Fruit fly (Drosophila melanogaster) whole organism, embryonic: ENCODE data around the gene CG32816.

ENCODE experiments used
- Ada2b ChIP-seq: fragments of 200-800 bp; sonication (Bioruptor generic); IDR thresholded peaks from 2 replicates; pipeline ENCODE4 v1.3.6; 2022; ENCODE audit warnings: missing biosample characterization, missing genetic modification characterization
- Aef1 ChIP-seq: fragments of 200-800 bp; sonication (Bioruptor generic); IDR thresholded peaks from 3 replicates; pipeline ENCODE4 v1.3.6; 2022; ENCODE audit warnings: missing biosample characterization, missing genetic modification characterization
- BtbVII ChIP-seq: fragments of 200-800 bp; sonication (Bioruptor generic); optimal IDR thresholded peaks from 3 replicates; lab custom pipeline; 2017; ENCODE audit warnings: missing biosample characterization, mild to moderate bottlenecking, missing genetic modification characterization
- Bteb2 ChIP-seq: fragments of 200-800 bp; sonication (Bioruptor generic); optimal IDR thresholded peaks from 2 replicates; lab custom pipeline; 2016; ENCODE audit warnings: missing biosample characterization, missing genetic modification characterization
- CG10959 ChIP-seq: fragments of 200-800 bp; sonication (Bioruptor generic); IDR thresholded peaks from 2 replicates; pipeline ENCODE4 v1.3.6; 2022; ENCODE audit warnings: missing biosample characterization, missing genetic modification characterization
- CG11093 ChIP-seq: fragments of 200-800 bp; sonication (Bioruptor generic); IDR thresholded peaks from 3 replicates; pipeline ENCODE4 v1.3.6; 2022; ENCODE audit warnings: missing biosample characterization, missing genetic modification characterization
- CG11560 ChIP-seq: fragments of 200-800 bp; sonication (Bioruptor generic); IDR thresholded peaks from 3 replicates; pipeline ENCODE4 v1.3.6; 2022; ENCODE audit warnings: missing biosample characterization, missing genetic modification characterization
- CG14050 ChIP-seq: fragments of 200-800 bp; sonication (Bioruptor generic); IDR thresholded peaks from 3 replicates; pipeline ENCODE4 v1.3.6; 2022; ENCODE audit warnings: missing biosample characterization, missing genetic modification characterization
- CG18599 ChIP-seq: fragments of 200-800 bp; sonication (Bioruptor generic); optimal IDR thresholded peaks from 3 replicates; lab custom pipeline; 2017; ENCODE audit warnings: missing biosample characterization, missing genetic modification characterization, mild to moderate bottlenecking, moderate library complexity, missing genetic modification reagents
- CG18764 ChIP-seq: fragments of 200-800 bp; sonication (Bioruptor generic); optimal IDR thresholded peaks from 3 replicates; lab custom pipeline; 2016; ENCODE audit warnings: missing biosample characterization, missing genetic modification characterization
- CG31365 ChIP-seq: fragments of 200-800 bp; sonication (Bioruptor generic); optimal IDR thresholded peaks from 2 replicates; lab custom pipeline; 2018; ENCODE audit warnings: missing biosample characterization, mild to moderate bottlenecking, missing genetic modification characterization
- CG33213 ChIP-seq: fragments of 200-800 bp; sonication (Bioruptor generic); optimal IDR thresholded peaks from 3 replicates; lab custom pipeline; 2016; ENCODE audit warnings: missing biosample characterization, missing genetic modification characterization
- CG4617 ChIP-seq: fragments of 200-800 bp; sonication (Bioruptor generic); optimal IDR thresholded peaks from 3 replicates; lab custom pipeline; 2016; ENCODE audit warnings: missing biosample characterization, missing genetic modification characterization, borderline replicate concordance
- CG5953 ChIP-seq: fragments of 200-800 bp; sonication (Bioruptor generic); IDR thresholded peaks from 2 replicates; pipeline ENCODE4 v1.3.6; 2022; ENCODE audit warnings: missing biosample characterization, missing genetic modification characterization
- CG6689 ChIP-seq: fragments of 200-800 bp; sonication (Bioruptor generic); IDR thresholded peaks from 2 replicates; pipeline ENCODE4 v1.3.6; 2022; ENCODE audit warnings: missing biosample characterization, missing genetic modification characterization
- CG6791 ChIP-seq: fragments of 200-800 bp; sonication (Bioruptor generic); IDR thresholded peaks from 3 replicates; pipeline ENCODE4 v1.3.6; 2022; ENCODE audit warnings: missing biosample characterization, missing genetic modification characterization; ENCODE audit not compliant: partially characterized antibody
- CG7271 ChIP-seq: fragments of 200-800 bp; sonication (Bioruptor generic); optimal IDR thresholded peaks from 2 replicates; lab custom pipeline; 2018; ENCODE audit warnings: missing biosample characterization, mild to moderate bottlenecking, missing genetic modification characterization, moderate library complexity
- CG8944 ChIP-seq: fragments of 200-800 bp; sonication (Bioruptor generic); optimal IDR thresholded peaks from 3 replicates; lab custom pipeline; 2016; ENCODE audit warnings: missing biosample characterization, missing genetic modification characterization
- Dad ChIP-seq: fragments of 200-800 bp; sonication (Bioruptor generic); optimal IDR thresholded peaks from 3 replicates; lab custom pipeline; 2016; ENCODE audit warnings: missing biosample characterization, missing genetic modification characterization
- Fer1 ChIP-seq: fragments of 200-800 bp; sonication (Bioruptor generic); optimal IDR thresholded peaks from 2 replicates; lab custom pipeline; 2017; ENCODE audit warnings: missing biosample characterization, mild to moderate bottlenecking, missing genetic modification characterization
- Fer2 ChIP-seq: fragments of 200-800 bp; sonication (Bioruptor generic); optimal IDR thresholded peaks from 2 replicates; lab custom pipeline; 2018; ENCODE audit warnings: missing biosample characterization, mild to moderate bottlenecking, missing genetic modification characterization, moderate library complexity
- Fer3 ChIP-seq: fragments of 200-800 bp; sonication (Bioruptor generic); optimal IDR thresholded peaks from 2 replicates; lab custom pipeline; 2018; ENCODE audit warnings: missing biosample characterization, mild to moderate bottlenecking, missing genetic modification characterization, moderate library complexity
- GATAe ChIP-seq: fragments of 200-800 bp; sonication (Bioruptor generic); conservative IDR thresholded peaks from 2 replicates; pipeline ENCODE4 v1.3.6; 2022; ENCODE audit warnings: missing biosample characterization, missing genetic modification characterization
- Hmx ChIP-seq: fragments of 200-800 bp; sonication (Bioruptor generic); optimal IDR thresholded peaks from 2 replicates; lab custom pipeline; 2016; ENCODE audit warnings: missing biosample characterization, missing genetic modification characterization
- Hr3 ChIP-seq: fragments of 200-800 bp; sonication (Bioruptor generic); optimal IDR thresholded peaks from 3 replicates; lab custom pipeline; 2016; ENCODE audit warnings: missing biosample characterization, missing genetic modification characterization
- Neu2 ChIP-seq: fragments of 200-800 bp; sonication (Bioruptor generic); optimal IDR thresholded peaks from 3 replicates; lab custom pipeline; 2016; ENCODE audit warnings: missing biosample characterization, missing genetic modification characterization, borderline replicate concordance
- Oli ChIP-seq: fragments of 200-800 bp; sonication (Bioruptor generic); optimal IDR thresholded peaks from 2 replicates; lab custom pipeline; 2018; ENCODE audit warnings: missing biosample characterization, mild to moderate bottlenecking, missing genetic modification characterization, moderate library complexity
- PHDP ChIP-seq: fragments of 200-800 bp; sonication (Bioruptor generic); optimal IDR thresholded peaks from 3 replicates; lab custom pipeline; 2018; ENCODE audit warnings: missing biosample characterization, mild to moderate bottlenecking, missing genetic modification characterization, moderate library complexity
- Rx ChIP-seq: fragments of 200-800 bp; sonication (Bioruptor generic); IDR thresholded peaks from 2 replicates; pipeline ENCODE4 v1.3.6; 2022; ENCODE audit warnings: missing biosample characterization, missing genetic modification characterization
- Sox100B ChIP-seq: fragments of 200-800 bp; sonication (Bioruptor generic); optimal IDR thresholded peaks from 3 replicates; lab custom pipeline; 2018; ENCODE audit warnings: missing biosample characterization, mild to moderate bottlenecking, missing genetic modification characterization
- Spps ChIP-seq: fragments of 200-800 bp; sonication (Bioruptor generic); optimal IDR thresholded peaks from 2 replicates; lab custom pipeline; 2018; ENCODE audit warnings: missing biosample characterization, mild to moderate bottlenecking, missing genetic modification characterization
- Stat92E ChIP-seq, 3 experiments: fragments of >200 bp in 2 of 3; fragments of 200-800 bp in 1 of 3; sonication (Bioruptor generic) in 1 of 3; optimal IDR thresholded peaks; 2 replicates each; lab custom pipeline; 2017 to 2019; ENCODE audit warnings: missing biosample characterization in 3 of 3, missing genetic modification characterization in 3 of 3, mild to moderate bottlenecking in 1 of 3, moderate library complexity in 1 of 3
- abd-A ChIP-seq: fragments of 200-800 bp; sonication (Bioruptor generic); optimal IDR thresholded peaks from 3 replicates; lab custom pipeline; 2019; ENCODE audit warnings: missing biosample characterization, mild to moderate bottlenecking, missing genetic modification characterization, moderate library complexity
- bbx ChIP-seq: fragments of 200-800 bp; sonication (Bioruptor generic); IDR thresholded peaks from 2 replicates; pipeline ENCODE4 v1.3.6; 2022; ENCODE audit warnings: missing biosample characterization, missing genetic modification characterization; ENCODE audit not compliant: partially characterized antibody
- dimm ChIP-seq: fragments of 200-800 bp; sonication (Bioruptor generic); IDR thresholded peaks from 2 replicates; pipeline ENCODE4 v1.3.6; 2022; ENCODE audit warnings: missing biosample characterization, missing genetic modification characterization
- exex ChIP-seq: fragments of 200-800 bp; sonication (Bioruptor generic); optimal IDR thresholded peaks from 4 replicates; lab custom pipeline; 2018; ENCODE audit warnings: missing biosample characterization, mild to moderate bottlenecking, missing genetic modification characterization, moderate library complexity
- fd102C ChIP-seq: fragments of 200-800 bp; sonication (Bioruptor generic); optimal IDR thresholded peaks from 2 replicates; lab custom pipeline; 2018; ENCODE audit warnings: missing biosample characterization, mild to moderate bottlenecking, missing genetic modification characterization, moderate library complexity
- fd3F ChIP-seq: fragments of 200-800 bp; sonication (Bioruptor generic); optimal IDR thresholded peaks from 2 replicates; lab custom pipeline; 2018; ENCODE audit warnings: missing biosample characterization, mild to moderate bottlenecking, missing genetic modification characterization, moderate library complexity
- ken ChIP-seq: fragments of 200-800 bp; sonication (Bioruptor generic); IDR thresholded peaks from 3 replicates; pipeline ENCODE4 v1.3.6; 2022; ENCODE audit warnings: missing biosample characterization, missing genetic modification characterization
- lov ChIP-seq, 2 experiments: fragments of 200-800 bp in 1 of 2; fragments of >200 bp in 1 of 2; sonication (Bioruptor generic) in 1 of 2; IDR thresholded peaks in 1 of 2; optimal IDR thresholded peaks in 1 of 2; 2 replicates in 1 of 2; 3 replicates in 1 of 2; pipeline versions ENCODE4 v1.3.6 to Lab custom; 2017 to 2022; ENCODE audit warnings: missing biosample characterization in 1 of 2, missing genetic modification characterization in 1 of 2
- mld ChIP-seq: fragments of 200-800 bp; sonication (Bioruptor generic); IDR thresholded peaks from 3 replicates; pipeline ENCODE4 v1.3.6; 2022; ENCODE audit warnings: missing biosample characterization, missing genetic modification characterization; ENCODE audit not compliant: partially characterized antibody
- onecut ChIP-seq: fragments of 200-800 bp; sonication (Bioruptor generic); IDR thresholded peaks from 2 replicates; pipeline ENCODE4 v1.3.6; 2022; ENCODE audit warnings: missing biosample characterization, missing genetic modification characterization
- otp ChIP-seq: fragments of 200-800 bp; sonication (Bioruptor generic); IDR thresholded peaks from 3 replicates; pipeline ENCODE4, ENCODE4 v1.3.6; 2022; ENCODE audit warnings: missing biosample characterization, missing genetic modification characterization
- pita ChIP-seq: fragments of 200-800 bp; sonication (Bioruptor generic); optimal IDR thresholded peaks from 2 replicates; lab custom pipeline; 2017; ENCODE audit warnings: missing biosample characterization, mild to moderate bottlenecking, missing genetic modification characterization
- pzg ChIP-seq: fragments of 200-800 bp; sonication (Bioruptor generic); optimal IDR thresholded peaks from 3 replicates; lab custom pipeline; 2018; ENCODE audit warnings: missing biosample characterization, mild to moderate bottlenecking, missing genetic modification characterization, moderate library complexity
- sens-2 ChIP-seq: fragments of 200-800 bp; sonication (Bioruptor generic); IDR thresholded peaks from 2 replicates; pipeline ENCODE4 v1.3.6; 2022; ENCODE audit warnings: missing biosample characterization, missing genetic modification characterization
- slp2 ChIP-seq: fragments of 200-800 bp; sonication (Bioruptor generic); optimal IDR thresholded peaks from 2 replicates; lab custom pipeline; 2016; ENCODE audit warnings: missing biosample characterization, missing genetic modification characterization
- toy ChIP-seq: fragments of 200-800 bp; sonication (Bioruptor generic); IDR thresholded peaks from 2 replicates; pipeline ENCODE4 v1.3.6; 2022; ENCODE audit warnings: missing biosample characterization, missing genetic modification characterization
- usp ChIP-seq: fragments of >200 bp; optimal IDR thresholded peaks from 2 replicates; lab custom pipeline; 2017; ENCODE audit warnings: missing biosample characterization, missing genetic modification characterization
- wdn ChIP-seq: fragments of 200-800 bp; sonication (Bioruptor generic); IDR thresholded peaks from 2 replicates; pipeline ENCODE4 v1.3.6; 2022; ENCODE audit warnings: missing biosample characterization, missing genetic modification characterization
- zen2 ChIP-seq: fragments of 200-800 bp; sonication (Bioruptor generic); IDR thresholded peaks from 3 replicates; pipeline ENCODE4 v1.3.6; 2022; ENCODE audit warnings: missing biosample characterization, missing genetic modification characterization; ENCODE audit not compliant: partially characterized antibody

CG32816 gene

dm6 chrX:338123-338527, 132.4 kb downstream of the CG32816 start (continued):
- TF ChIP-seq zen2 (GFP tag; lab: Robert Waterston, UW) (no peak), GATAe (GFP tag; lab: Robert Waterston, UW) (no peak), CG6689 (GFP tag; lab: Robert Waterston, UW) (peak; percentile 80), CG11560 (tag; lab: Robert Waterston, UW) (no peak), Oli (tag; lab: Kevin White, UChicago) (peak; percentile 79), BtbVII (GFP tag; lab: Kevin White, UChicago) (peak; percentile 75), ken (no peak), otp (GFP tag; lab: Robert Waterston, UW) (no peak), CG4617 (GFP tag; lab: Kevin White, UChicago) (no peak), Spps (peak; percentile 59), CG33213 (no peak), CG8944 (GFP tag; lab: Kevin White, UChicago) (no peak), toy (no peak), onecut (no peak), mld (GFP tag; lab: Robert Waterston, UW) (no peak), Rx (GFP tag; lab: Robert Waterston, UW) (no peak), usp (GFP tag; lab: Kevin White, UChicago) (no peak), CG31365 (tag; lab: Kevin White, UChicago) (no peak), Bteb2 (GFP tag; lab: Kevin White, UChicago) (no peak), fd3F (peak; percentile 71), CG10959 (GFP tag; lab: Robert Waterston, UW) (no peak), Fer1 (GFP tag; lab: Kevin White, UChicago) (peak; percentile 83), Ada2b (GFP tag; lab: Robert Waterston, UW) (no peak; the same call in 1 of the 2 replicates), wdn (GFP tag; lab: Robert Waterston, UW) (no peak), CG6791 (GFP tag; lab: Robert Waterston, UW) (no peak), exex (tag; lab: Kevin White, UChicago) (peak; percentile 15), Dad (GFP tag; lab: Kevin White, UChicago) (no peak), lov (optimal IDR thresholded peaks at IDR 0.05; lab: Kevin White, UChicago) (no peak), lov (GFP tag; IDR thresholded peaks at IDR 0.05; lab: Robert Waterston, UW) (no peak), Hr3 (GFP tag; lab: Kevin White, UChicago) (peak; percentile 59), Sox100B (GFP tag; lab: Kevin White, UChicago) (peak; percentile 90), CG18764 (GFP tag; lab: Kevin White, UChicago) (no peak), Fer2 (tag; lab: Kevin White, UChicago) (peak; percentile 48), abd-A (tag; lab: Kevin White, UChicago) (peak; percentile 57), sens-2 (GFP tag; lab: Robert Waterston, UW) (no peak), Aef1 (no peak), fd102C (GFP tag; lab: Kevin White, UChicago) (no peak), Fer3 (tag; lab: Kevin White, UChicago) (peak; percentile 72), pita (GFP tag; lab: Kevin White, UChicago) (no peak), CG14050 (peak; percentile 30; the same call in 1 of the 3 replicates), bbx (GFP tag; lab: Robert Waterston, UW) (no peak), slp2 (GFP tag; lab: Kevin White, UChicago) (no peak), CG18599 (GFP tag; lab: Kevin White, UChicago) (peak; percentile 78), PHDP (tag; lab: Kevin White, UChicago) (peak; percentile 87), pzg (GFP tag; lab: Kevin White, UChicago) (no peak), CG7271 (tag; lab: Kevin White, UChicago) (no peak), Stat92E (GFP tag; optimal IDR thresholded peaks at IDR 0.05; lab: Kevin White, UChicago) (no peak), CG5953 (GFP tag; lab: Robert Waterston, UW) (no peak), Neu2 (GFP tag; lab: Kevin White, UChicago) (no peak), Hmx (no peak), CG11093 (GFP tag; lab: Robert Waterston, UW) (no peak), dimm (GFP tag; lab: Robert Waterston, UW) (peak; percentile 28; the same call in 1 of the 2 replicates)
